Worm (Caenorhabditis elegans): ENCODE data around the gene nfi-1.
A peak's percentile ranks its signal among the peaks of the same experiment; 100 is the strongest.

Gene nfi-1

ce11 chrII:7549035-7549434, 11.1 kb downstream of the nfi-1 start, which contains the start of gene tph-1:
Gene tph-1 (plus strand): TSS chrII:7549335.
- no peak for TF ChIP-seq unc-3 (GFP tag; conservative IDR thresholded peaks at IDR 0.05)
- no peak for TF ChIP-seq unc-3 (tag; optimal IDR thresholded peaks at IDR 0.05)
- TF ChIP-seq hlh-30 (tag; optimal IDR thresholded peaks at IDR 0.05; ENCODE audit: insufficient read depth): no peak
- TF ChIP-seq lin-11 (tag; optimal IDR thresholded peaks at IDR 0.05): no peak
- TF ChIP-seq zip-5 (tag; optimal IDR thresholded peaks at IDR 0.05): no peak
- TF ChIP-seq fax-1 (tag; optimal IDR thresholded peaks at IDR 0.05): no peak
- no peak for TF ChIP-seq pros-1 (tag; optimal IDR thresholded peaks at IDR 0.05)
- TF ChIP-seq ceh-19 (GFP tag; optimal IDR thresholded peaks at IDR 0.05): no peak
- TF ChIP-seq C08G9.2 (tag; optimal IDR thresholded peaks at IDR 0.05): no peak
- TF ChIP-seq unc-42 (tag; optimal IDR thresholded peaks at IDR 0.05): no peak
- TF ChIP-seq pag-3 (tag; optimal IDR thresholded peaks at IDR 0.05; ENCODE audit: borderline replicate concordance): no peak

ce11 chrII:7553806-7554205, 15.8 kb downstream of the nfi-1 start, which contains the start of gene ZK1290.10:
Gene ZK1290.10 (minus strand): TSS chrII:7553906.
- TF ChIP-seq ceh-2 (tag; optimal IDR thresholded peaks at IDR 0.05) (no peak), tbx-7 (tag; optimal IDR thresholded peaks at IDR 0.05) (no peak), ceh-18 (tag; optimal IDR thresholded peaks at IDR 0.05) (no peak), dmd-4 (tag; optimal IDR thresholded peaks at IDR 0.05; ENCODE audit: borderline replicate concordance) (no peak), sox-4 (tag; optimal IDR thresholded peaks at IDR 0.05) (no peak), ahr-1 (tag; optimal IDR thresholded peaks at IDR 0.05) (no peak), ceh-45 (GFP tag; IDR thresholded peaks at IDR 0.05) (no peak)

- no peak for TF ChIP-seq ceh-24 (tag; optimal IDR thresholded peaks at IDR 0.05)
- no peak for TF ChIP-seq unc-42 (tag; optimal IDR thresholded peaks at IDR 0.05)
- peak; percentile 32 for TF ChIP-seq elt-2 (tag; optimal IDR thresholded peaks at IDR 0.05)
- TF ChIP-seq ttx-3 (tag; optimal IDR thresholded peaks at IDR 0.05): no peak
- TF ChIP-seq dmd-4 (tag; optimal IDR thresholded peaks at IDR 0.05; ENCODE audit: borderline replicate concordance): no peak
- TF ChIP-seq fkh-10 (GFP tag; optimal IDR thresholded peaks at IDR 0.05): no peak
Measured at ce11 chrII:7554716-7555247, 16.8 kb downstream of the nfi-1 start.

- TF ChIP-seq dmd-4 (tag; optimal IDR thresholded peaks at IDR 0.05; ENCODE audit: borderline replicate concordance): no peak
- no peak for TF ChIP-seq ceh-9 (tag; optimal IDR thresholded peaks at IDR 0.05)
- TF ChIP-seq rnt-1 (tag; optimal IDR thresholded peaks at IDR 0.05): no peak
- TF ChIP-seq gmeb-2 (tag; optimal IDR thresholded peaks at IDR 0.05): no peak
- TF ChIP-seq ceh-30 (tag; optimal IDR thresholded peaks at IDR 0.05): no peak
- no peak for TF ChIP-seq hlh-30 (tag; optimal IDR thresholded peaks at IDR 0.05; ENCODE audit: insufficient read depth)
- TF ChIP-seq eyg-1 (tag; optimal IDR thresholded peaks at IDR 0.05): no peak
- no peak for TF ChIP-seq ceh-45 (GFP tag; IDR thresholded peaks at IDR 0.05)
- TF ChIP-seq pqm-1 (tag; optimal IDR thresholded peaks at IDR 0.05): no peak
- TF ChIP-seq ceh-2 (tag; optimal IDR thresholded peaks at IDR 0.05): no peak
- TF ChIP-seq tbx-7 (tag; optimal IDR thresholded peaks at IDR 0.05): no peak
- no peak for TF ChIP-seq ceh-14 (tag; optimal IDR thresholded peaks at IDR 0.05)
- no peak for TF ChIP-seq ref-2 (tag; optimal IDR thresholded peaks at IDR 0.05)
- TF ChIP-seq syd-9 (tag; optimal IDR thresholded peaks at IDR 0.05): no peak
- TF ChIP-seq hlh-8 (tag; optimal IDR thresholded peaks at IDR 0.05): no peak
- TF ChIP-seq nfya-1 (tag; optimal IDR thresholded peaks at IDR 0.05): no peak
- no peak for TF ChIP-seq sox-2 (GFP tag; IDR thresholded peaks at IDR 0.05)
- TF ChIP-seq ceh-31 (tag; optimal IDR thresholded peaks at IDR 0.05): no peak
- TF ChIP-seq ahr-1 (tag; optimal IDR thresholded peaks at IDR 0.05): no peak
- TF ChIP-seq dve-1 (tag; optimal IDR thresholded peaks at IDR 0.05): no peak
Measured at ce11 chrII:7555454-7555853, 17.5 kb downstream of the nfi-1 start, which contains the start of gene ZK1290.14. Gene ZK1290.14 (minus strand): TSS chrII:7555592.

All from whole organism, late embryonic.